Fruit fly (Drosophila melanogaster) whole organism, embryonic: ENCODE measurements around the gene park.

ENCODE experiments used
- Atf6 ChIP-seq: fragments of 200-800 bp; sonication (Bioruptor generic); IDR thresholded peaks from 2 replicates; pipeline ENCODE4 v1.3.6; 2022; ENCODE audit warnings: missing biosample characterization, missing genetic modification characterization
- CG10654 ChIP-seq: fragments of 200-800 bp; sonication (Bioruptor generic); optimal IDR thresholded peaks from 2 replicates; lab custom pipeline; 2016; ENCODE audit warnings: missing biosample characterization, missing genetic modification characterization
- CG10959 ChIP-seq: fragments of 200-800 bp; sonication (Bioruptor generic); IDR thresholded peaks from 2 replicates; pipeline ENCODE4 v1.3.6; 2022; ENCODE audit warnings: missing biosample characterization, missing genetic modification characterization
- CG11456 ChIP-seq: fragments of 200-800 bp; sonication (Bioruptor generic); IDR thresholded peaks from 3 replicates; pipeline ENCODE4 v1.3.6; 2022; ENCODE audit warnings: missing biosample characterization, missing genetic modification characterization
- CG12744 ChIP-seq: fragments of 200-800 bp; sonication (Bioruptor generic); optimal IDR thresholded peaks from 2 replicates; lab custom pipeline; 2016; ENCODE audit warnings: missing biosample characterization, missing genetic modification characterization
- CG13287 ChIP-seq: fragments of 200-800 bp; sonication (Bioruptor generic); IDR thresholded peaks from 2 replicates; pipeline ENCODE4 v1.3.6; 2022; ENCODE audit warnings: missing biosample characterization, missing genetic modification characterization; ENCODE audit not compliant: partially characterized antibody
- CG15269 ChIP-seq: fragments of 200-800 bp; sonication (Bioruptor generic); optimal IDR thresholded peaks from 2 replicates; lab custom pipeline; 2018; ENCODE audit warnings: missing biosample characterization, mild to moderate bottlenecking, missing genetic modification characterization, moderate library complexity
- CG17361 ChIP-seq: fragments of 200-800 bp; sonication (Bioruptor generic); IDR thresholded peaks from 3 replicates; pipeline ENCODE4 v1.3.6; 2022; ENCODE audit warnings: missing biosample characterization, missing genetic modification characterization
- CG18476 ChIP-seq: fragments of 200-800 bp; sonication (Bioruptor generic); optimal IDR thresholded peaks from 2 replicates; lab custom pipeline; 2016; ENCODE audit warnings: missing biosample characterization, mild to moderate bottlenecking, missing genetic modification characterization
- CG3281 ChIP-seq: fragments of 200-800 bp; sonication (Bioruptor generic); optimal IDR thresholded peaks from 3 replicates; lab custom pipeline; 2017; ENCODE audit warnings: missing biosample characterization, mild to moderate bottlenecking, missing genetic modification characterization
- CG4820 ChIP-seq: fragments of 200-800 bp; sonication (Bioruptor generic); optimal IDR thresholded peaks from 3 replicates; lab custom pipeline; 2016; ENCODE audit warnings: missing biosample characterization, missing genetic modification characterization
- CG8388 ChIP-seq: fragments of 200-800 bp; sonication (Bioruptor generic); optimal IDR thresholded peaks from 2 replicates; lab custom pipeline; 2019; ENCODE audit warnings: missing biosample characterization, mild to moderate bottlenecking, missing genetic modification characterization, moderate library complexity
- CG8944 ChIP-seq: fragments of 200-800 bp; sonication (Bioruptor generic); optimal IDR thresholded peaks from 3 replicates; lab custom pipeline; 2016; ENCODE audit warnings: missing biosample characterization, missing genetic modification characterization
- CG9932 ChIP-seq: fragments of 200-800 bp; sonication (Bioruptor generic); IDR thresholded peaks from 2 replicates; pipeline ENCODE4 v1.3.6; 2022; ENCODE audit warnings: missing biosample characterization, missing genetic modification characterization
- CHES-1-like ChIP-seq: fragments of 200-800 bp; sonication (Bioruptor generic); optimal IDR thresholded peaks from 2 replicates; lab custom pipeline; 2016; ENCODE audit warnings: missing biosample characterization, missing genetic modification characterization
- D ChIP-seq, 2 experiments: fragments of 200-800 bp in 1 of 2; fragments of >200 bp in 1 of 2; sonication (Bioruptor generic) in 1 of 2; optimal IDR thresholded peaks; 2 replicates in 1 of 2; 3 replicates in 1 of 2; lab custom pipeline; 2017; ENCODE audit warnings: mild to moderate bottlenecking in 1 of 2, missing biosample characterization in 1 of 2, missing genetic modification characterization in 1 of 2, missing genetic modification reagents in 1 of 2
- Dip3 ChIP-seq: fragments of 200-800 bp; sonication (Bioruptor generic); optimal IDR thresholded peaks from 3 replicates; lab custom pipeline; 2016; ENCODE audit warnings: missing biosample characterization, missing genetic modification characterization
- E2f2 ChIP-seq: fragments of 200-800 bp; sonication (Bioruptor generic); IDR thresholded peaks from 2 replicates; pipeline ENCODE4 v1.3.6; 2022; ENCODE audit warnings: missing biosample characterization, missing genetic modification characterization
- Gug ChIP-seq: fragments of 200-800 bp; sonication (Bioruptor generic); IDR thresholded peaks from 4 replicates; pipeline ENCODE4 v1.3.6; 2022; ENCODE audit warnings: missing biosample characterization, missing genetic modification characterization
- HLH3B ChIP-seq: fragments of 200-800 bp; sonication (Bioruptor generic); IDR thresholded peaks from 2 replicates; pipeline ENCODE4 v1.3.6; 2022; ENCODE audit warnings: missing biosample characterization, missing genetic modification characterization
- Hand ChIP-seq: fragments of 200-800 bp; sonication (Bioruptor generic); optimal IDR thresholded peaks from 2 replicates; lab custom pipeline; 2017; ENCODE audit warnings: mild to moderate bottlenecking, missing biosample characterization, missing genetic modification reagents, missing genetic modification characterization
- Hey ChIP-seq: fragments of 200-800 bp; sonication (Bioruptor generic); optimal IDR thresholded peaks from 3 replicates; lab custom pipeline; 2018; ENCODE audit warnings: missing biosample characterization, mild to moderate bottlenecking, missing genetic modification characterization
- MTF-1 ChIP-seq: fragments of 200-800 bp; sonication (Bioruptor generic); optimal IDR thresholded peaks from 2 replicates; lab custom pipeline; 2018; ENCODE audit warnings: missing biosample characterization, mild to moderate bottlenecking, missing genetic modification characterization, borderline replicate concordance
- NC2β ChIP-seq: fragments of 200-800 bp; sonication (Bioruptor generic); optimal IDR thresholded peaks from 2 replicates; lab custom pipeline; 2016; ENCODE audit warnings: missing biosample characterization, missing genetic modification characterization
- Sox102F ChIP-seq: fragments of 200-800 bp; sonication (Bioruptor generic); optimal IDR thresholded peaks from 2 replicates; lab custom pipeline; 2018; ENCODE audit warnings: missing biosample characterization, mild to moderate bottlenecking, missing genetic modification characterization, moderate library complexity
- Sry-δ ChIP-seq: fragments of 200-800 bp; sonication (Bioruptor generic); optimal IDR thresholded peaks from 2 replicates; lab custom pipeline; 2016; ENCODE audit warnings: missing biosample characterization, missing genetic modification characterization
- ase ChIP-seq: fragments of 200-800 bp; sonication (Bioruptor generic); IDR thresholded peaks from 3 replicates; pipeline ENCODE4 v1.3.6; 2022; ENCODE audit warnings: missing biosample characterization, missing genetic modification characterization
- bowl ChIP-seq: fragments of 200-800 bp; sonication (Bioruptor generic); IDR thresholded peaks from 2 replicates; pipeline ENCODE4 v1.3.6; 2022; ENCODE audit warnings: missing biosample characterization, missing genetic modification characterization
- croc ChIP-seq: fragments of 200-800 bp; sonication (Bioruptor generic); conservative IDR thresholded peaks from 3 replicates; pipeline ENCODE4 v1.3.6; 2022; ENCODE audit warnings: missing biosample characterization, missing genetic modification characterization
- disco-r ChIP-seq: fragments of 200-800 bp; sonication (Bioruptor generic); optimal IDR thresholded peaks from 2 replicates; lab custom pipeline; 2016; ENCODE audit warnings: missing biosample characterization, missing genetic modification characterization
- dmrt11E ChIP-seq: fragments of 200-800 bp; sonication (Bioruptor generic); optimal IDR thresholded peaks from 3 replicates; lab custom pipeline; 2018; ENCODE audit warnings: missing biosample characterization, mild to moderate bottlenecking, missing genetic modification characterization, moderate library complexity
- fd102C ChIP-seq: fragments of 200-800 bp; sonication (Bioruptor generic); optimal IDR thresholded peaks from 2 replicates; lab custom pipeline; 2018; ENCODE audit warnings: missing biosample characterization, mild to moderate bottlenecking, missing genetic modification characterization, moderate library complexity
- fu2 ChIP-seq: fragments of 200-800 bp; sonication (Bioruptor generic); optimal IDR thresholded peaks from 2 replicates; lab custom pipeline; 2016; ENCODE audit warnings: missing biosample characterization, missing genetic modification characterization
- gem ChIP-seq: fragments of 200-800 bp; sonication (Bioruptor generic); optimal IDR thresholded peaks from 2 replicates; lab custom pipeline; 2019; ENCODE audit warnings: missing biosample characterization, mild to moderate bottlenecking, missing genetic modification characterization, moderate library complexity
- ham ChIP-seq: fragments of 200-800 bp; sonication (Bioruptor generic); IDR thresholded peaks from 2 replicates; pipeline ENCODE4 v1.3.6; 2022; ENCODE audit warnings: missing biosample characterization, missing genetic modification characterization
- jing ChIP-seq: fragments of 200-800 bp; sonication (Bioruptor generic); optimal IDR thresholded peaks from 2 replicates; lab custom pipeline; 2018; ENCODE audit warnings: missing biosample characterization, mild to moderate bottlenecking, missing genetic modification characterization
- kah ChIP-seq: fragments of 200-800 bp; sonication (Bioruptor generic); optimal IDR thresholded peaks from 2 replicates; lab custom pipeline; 2018; ENCODE audit warnings: missing biosample characterization, mild to moderate bottlenecking, missing genetic modification characterization
- kay ChIP-seq: fragments of 200-800 bp; sonication (Bioruptor generic); optimal IDR thresholded peaks from 2 replicates; lab custom pipeline; 2016; ENCODE audit warnings: missing biosample characterization, missing genetic modification characterization
- lbe ChIP-seq: fragments of 200-800 bp; sonication (Bioruptor generic); optimal IDR thresholded peaks from 2 replicates; lab custom pipeline; 2016; ENCODE audit warnings: missing biosample characterization, mild to moderate bottlenecking, missing genetic modification characterization
- lola ChIP-seq, 3 experiments: fragments of >200 bp in 2 of 3; fragments of 200-800 bp in 1 of 3; sonication (Bioruptor generic) in 1 of 3; optimal IDR thresholded peaks; 2 replicates each; lab custom pipeline; 2017 to 2019; ENCODE audit warnings: missing biosample characterization in 3 of 3, missing genetic modification characterization in 3 of 3, mild to moderate bottlenecking in 1 of 3, moderate library complexity in 1 of 3
- nmo ChIP-seq: fragments of 200-800 bp; sonication (Bioruptor generic); optimal IDR thresholded peaks from 2 replicates; lab custom pipeline; 2018; ENCODE audit warnings: missing biosample characterization, mild to moderate bottlenecking, missing genetic modification characterization, moderate library complexity
- peb ChIP-seq: fragments of 200-800 bp; sonication (Bioruptor generic); IDR thresholded peaks from 2 replicates; pipeline ENCODE4 v1.3.6; 2022; ENCODE audit warnings: missing biosample characterization, missing genetic modification characterization
- pho ChIP-seq: fragments of 200-800 bp; sonication (Bioruptor generic); optimal IDR thresholded peaks from 2 replicates; lab custom pipeline; 2016; ENCODE audit warnings: missing biosample characterization, missing genetic modification characterization
- row ChIP-seq: fragments of 200-800 bp; sonication (Bioruptor generic); IDR thresholded peaks from 3 replicates; pipeline ENCODE4 v1.3.6; 2022; ENCODE audit warnings: missing biosample characterization, missing genetic modification characterization
- sc ChIP-seq, 3 experiments: fragments of >200 bp in 2 of 3; fragments of 200-800 bp in 1 of 3; sonication (Bioruptor generic) in 1 of 3; optimal IDR thresholded peaks; 2 replicates in 2 of 3; 3 replicates in 1 of 3; lab custom pipeline; 2017; ENCODE audit warnings: mild to moderate bottlenecking in 1 of 3, missing biosample characterization in 1 of 3, missing genetic modification characterization in 1 of 3, missing genetic modification reagents in 1 of 3
- sima ChIP-seq: fragments of 200-800 bp; sonication (Bioruptor generic); optimal IDR thresholded peaks from 2 replicates; lab custom pipeline; 2016; ENCODE audit warnings: missing biosample characterization, missing genetic modification characterization
- slbo ChIP-seq: fragments of 200-800 bp; sonication (Bioruptor generic); IDR thresholded peaks from 2 replicates; pipeline ENCODE4 v1.3.6; 2022; ENCODE audit warnings: missing biosample characterization, missing genetic modification characterization
- tio ChIP-seq: fragments of 200-800 bp; sonication (Bioruptor generic); optimal IDR thresholded peaks from 2 replicates; lab custom pipeline; 2017; ENCODE audit warnings: missing biosample characterization, missing genetic modification characterization, inconsistent platforms
- tx ChIP-seq: fragments of 200-800 bp; sonication (Bioruptor generic); optimal IDR thresholded peaks from 2 replicates; lab custom pipeline; 2016; ENCODE audit warnings: missing biosample characterization, missing genetic modification characterization
- zf30C ChIP-seq: fragments of 200-800 bp; sonication (Bioruptor generic); optimal IDR thresholded peaks from 3 replicates; lab custom pipeline; 2018; ENCODE audit warnings: missing biosample characterization, mild to moderate bottlenecking, missing genetic modification characterization

park gene

DNA sequence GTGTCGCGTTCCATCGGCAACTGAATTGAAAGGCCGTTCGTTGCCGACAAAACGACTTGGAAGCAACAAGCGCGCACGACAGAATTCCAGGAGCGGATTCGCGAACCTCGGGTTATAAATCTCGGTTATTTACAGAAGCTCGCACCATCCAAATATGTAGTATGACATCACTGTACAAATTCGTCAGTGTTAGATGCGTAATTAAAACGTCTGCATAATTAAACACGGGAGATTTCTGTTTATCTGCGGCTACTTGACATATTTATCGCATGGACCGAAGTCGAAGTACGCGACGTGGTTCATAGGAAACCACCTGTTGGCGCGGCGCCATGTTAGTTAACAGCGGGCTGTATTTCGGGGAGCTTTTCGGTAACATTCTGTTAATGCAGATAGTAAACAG, 24.7 kb downstream of the park start, which contains the start of gene Ac78C (continued):
- no peak for TF ChIP-seq sc (optimal IDR thresholded peaks at IDR 0.05; lab: Kevin White, UChicago)
- TF ChIP-seq sc (GFP tag; optimal IDR thresholded peaks at IDR 0.05; lab: Kevin White, UChicago) = no peak
- TF ChIP-seq E2f2 (GFP tag; lab: Robert Waterston, UW) = peak; percentile 16
- TF ChIP-seq kay (GFP tag; lab: Kevin White, UChicago) = peak; percentile 63
- peak; percentile 62 for TF ChIP-seq CG8388 (GFP tag; lab: Kevin White, UChicago)
- TF ChIP-seq CHES-1-like (GFP tag; lab: Kevin White, UChicago) = peak; percentile 91
- peak; percentile 83 for TF ChIP-seq MTF-1 (GFP tag; lab: Kevin White, UChicago)
- TF ChIP-seq row (GFP tag; lab: Robert Waterston, UW) = peak; percentile 86
- peak; percentile 57 for TF ChIP-seq nmo (GFP tag; lab: Kevin White, UChicago)
- TF ChIP-seq Sox102F (GFP tag; lab: Kevin White, UChicago) = peak; percentile 77
- peak; percentile 89 for TF ChIP-seq Hand
- TF ChIP-seq dmrt11E (tag; lab: Kevin White, UChicago) = no peak
- TF ChIP-seq CG4820 (GFP tag; lab: Kevin White, UChicago) = peak; percentile 64
- peak; percentile 67 for TF ChIP-seq sima
- TF ChIP-seq lbe = peak; percentile 1
- TF ChIP-seq CG10654 (GFP tag; lab: Kevin White, UChicago) = peak; percentile 75
- peak; percentile 91 for TF ChIP-seq CG15269
- TF ChIP-seq croc (GFP tag; lab: Robert Waterston, UW) = peak; percentile 51; the same call in 2 of the 3 replicates
- TF ChIP-seq CG11456 (GFP tag; lab: Robert Waterston, UW) = peak; percentile 92
- peak; percentile 82 for TF ChIP-seq Hey (tag; lab: Kevin White, UChicago)
- peak; percentile 70 for TF ChIP-seq NC2β (GFP tag; lab: Kevin White, UChicago)
- TF ChIP-seq CG10959 (GFP tag; lab: Robert Waterston, UW) = no peak
- TF ChIP-seq slbo (GFP tag; lab: Robert Waterston, UW) = peak; percentile 93
- peak; percentile 79 for TF ChIP-seq disco-r (GFP tag; lab: Kevin White, UChicago)
- TF ChIP-seq CG12744 = peak; percentile 90
- peak; percentile 80 for TF ChIP-seq bowl (GFP tag; lab: Robert Waterston, UW)
- TF ChIP-seq fu2 = peak; percentile 77
- peak; percentile 94 for TF ChIP-seq CG9932 (GFP tag; lab: Robert Waterston, UW)
- TF ChIP-seq fd102C (GFP tag; lab: Kevin White, UChicago) = no peak
- TF ChIP-seq tx (GFP tag; lab: Kevin White, UChicago) = peak; percentile 84
- TF ChIP-seq ase (GFP tag; lab: Robert Waterston, UW) = peak; percentile 75; the same call in 2 of the 3 replicates
- peak; percentile 24 for TF ChIP-seq tio
- TF ChIP-seq gem = peak; percentile 83
- TF ChIP-seq peb (GFP tag; lab: Robert Waterston, UW) = peak; percentile 54
- TF ChIP-seq pho (GFP tag; lab: Kevin White, UChicago) = peak; percentile 82
- no peak for TF ChIP-seq lola (GFP tag; optimal IDR thresholded peaks at IDR 0.05; lab: Kevin White, UChicago)
- TF ChIP-seq zf30C (GFP tag; lab: Kevin White, UChicago) = no peak
- TF ChIP-seq CG17361 (GFP tag; lab: Robert Waterston, UW) = peak; percentile 57; the same call in 1 of the 3 replicates
- TF ChIP-seq CG13287 (GFP tag; lab: Robert Waterston, UW) = peak; percentile 58
- peak; percentile 90 for TF ChIP-seq HLH3B (GFP tag; lab: Robert Waterston, UW)
- TF ChIP-seq CG8944 (GFP tag; lab: Kevin White, UChicago) = peak; percentile 88
- no peak for TF ChIP-seq D (optimal IDR thresholded peaks at IDR 0.05; lab: Kevin White, UChicago)
- peak; percentile 33 for TF ChIP-seq D (GFP tag; optimal IDR thresholded peaks at IDR 0.05; lab: Kevin White, UChicago)
- TF ChIP-seq Sry-δ (GFP tag; lab: Kevin White, UChicago) = peak; percentile 32
- TF ChIP-seq jing = peak; percentile 55
- TF ChIP-seq Dip3 (GFP tag; lab: Kevin White, UChicago) = peak; percentile 90
- TF ChIP-seq CG18476 (GFP tag; lab: Kevin White, UChicago) = peak; percentile 70
- peak; percentile 42; the same call in 1 of the 2 replicates for TF ChIP-seq ham
- TF ChIP-seq kah (GFP tag; lab: Kevin White, UChicago) = peak; percentile 99
- TF ChIP-seq CG3281 (GFP tag; lab: Kevin White, UChicago) = peak; percentile 92
- TF ChIP-seq Atf6 (GFP tag; lab: Robert Waterston, UW) = peak; percentile 90
- TF ChIP-seq Gug (GFP tag; lab: Robert Waterston, UW) = peak; percentile 90
